Fruit fly (Drosophila melanogaster) whole organism, embryonic: ENCODE measurements around the gene IRSp53.
A peak's percentile ranks its signal among the peaks of the same experiment; 100 is the strongest.

ENCODE experiments used
- ATbp ChIP-seq: fragments of 200-800 bp; sonication (Bioruptor generic); optimal IDR thresholded peaks from 2 replicates; lab custom pipeline; 2017; ENCODE audit warnings: missing biosample characterization, mild to moderate bottlenecking, missing genetic modification characterization, missing genetic modification reagents
- Atf3 ChIP-seq: fragments of 200-800 bp; sonication (Bioruptor generic); optimal IDR thresholded peaks from 3 replicates; lab custom pipeline; 2016; ENCODE audit warnings: missing biosample characterization, missing genetic modification characterization
- Bgb ChIP-seq: fragments of 200-800 bp; sonication (Bioruptor generic); IDR thresholded peaks from 2 replicates; pipeline ENCODE4 v1.3.6; 2022; ENCODE audit warnings: missing biosample characterization, missing genetic modification characterization; ENCODE audit not compliant: partially characterized antibody
- CG10565 ChIP-seq: fragments of 200-800 bp; sonication (Bioruptor generic); optimal IDR thresholded peaks from 3 replicates; lab custom pipeline; 2016; ENCODE audit warnings: missing biosample characterization, mild to moderate bottlenecking, missing genetic modification characterization
- CG11247 ChIP-seq: fragments of 200-800 bp; sonication (Bioruptor generic); IDR thresholded peaks from 2 replicates; pipeline ENCODE4 v1.3.6; 2022; ENCODE audit warnings: missing biosample characterization, missing genetic modification characterization
- CG12071 ChIP-seq: fragments of 200-800 bp; sonication (Bioruptor generic); optimal IDR thresholded peaks from 3 replicates; lab custom pipeline; 2018; ENCODE audit warnings: missing biosample characterization, mild to moderate bottlenecking, missing genetic modification characterization
- CG12769 ChIP-seq: fragments of 200-800 bp; sonication (Bioruptor generic); optimal IDR thresholded peaks from 2 replicates; lab custom pipeline; 2019; ENCODE audit warnings: missing biosample characterization, mild to moderate bottlenecking, missing genetic modification characterization, moderate library complexity
- CG14710 ChIP-seq: fragments of 200-800 bp; sonication (Bioruptor generic); optimal IDR thresholded peaks from 3 replicates; lab custom pipeline; 2019; ENCODE audit warnings: missing biosample characterization, mild to moderate bottlenecking, missing genetic modification characterization, moderate library complexity
- CG15514 ChIP-seq: fragments of 200-800 bp; sonication (Bioruptor generic); optimal IDR thresholded peaks from 3 replicates; lab custom pipeline; 2017; ENCODE audit warnings: missing biosample characterization, missing genetic modification characterization, mild to moderate bottlenecking, moderate library complexity, missing genetic modification reagents
- CG1602 ChIP-seq: fragments of 200-800 bp; sonication (Bioruptor generic); optimal IDR thresholded peaks from 3 replicates; lab custom pipeline; 2016; ENCODE audit warnings: missing biosample characterization, missing genetic modification characterization
- CG18262 ChIP-seq: fragments of 200-800 bp; optimal IDR thresholded peaks from 3 replicates; lab custom pipeline; 2019; ENCODE audit warnings: missing biosample characterization, mild to moderate bottlenecking, missing genetic modification characterization, moderate library complexity
- CG18599 ChIP-seq: fragments of 200-800 bp; sonication (Bioruptor generic); optimal IDR thresholded peaks from 3 replicates; lab custom pipeline; 2017; ENCODE audit warnings: missing biosample characterization, missing genetic modification characterization, mild to moderate bottlenecking, moderate library complexity, missing genetic modification reagents
- CG2199 ChIP-seq: fragments of 200-800 bp; sonication (Bioruptor generic); IDR thresholded peaks from 3 replicates; pipeline ENCODE4 v1.3.6; 2022; ENCODE audit warnings: missing biosample characterization, missing genetic modification characterization
- CG2678 ChIP-seq: fragments of 200-800 bp; sonication (Bioruptor generic); optimal IDR thresholded peaks from 3 replicates; lab custom pipeline; 2019; ENCODE audit warnings: missing biosample characterization, mild to moderate bottlenecking, missing genetic modification characterization, moderate library complexity
- CG2889 ChIP-seq: fragments of 200-800 bp; sonication (Bioruptor generic); IDR thresholded peaks from 3 replicates; pipeline ENCODE4 v1.3.6; 2022; ENCODE audit warnings: missing biosample characterization, missing genetic modification characterization
- CG3163 ChIP-seq: fragments of 200-800 bp; sonication (Bioruptor generic); optimal IDR thresholded peaks from 3 replicates; lab custom pipeline; 2016; ENCODE audit warnings: missing biosample characterization, missing genetic modification characterization
- CG3281 ChIP-seq: fragments of 200-800 bp; sonication (Bioruptor generic); optimal IDR thresholded peaks from 3 replicates; lab custom pipeline; 2017; ENCODE audit warnings: missing biosample characterization, mild to moderate bottlenecking, missing genetic modification characterization
- CG6254 ChIP-seq: fragments of 200-800 bp; sonication (Bioruptor generic); optimal IDR thresholded peaks from 3 replicates; lab custom pipeline; 2017; ENCODE audit warnings: mild to moderate bottlenecking, missing biosample characterization, missing genetic modification reagents, missing genetic modification characterization
- CG6813 ChIP-seq: fragments of 200-800 bp; sonication (Bioruptor generic); optimal IDR thresholded peaks from 2 replicates; lab custom pipeline; 2017; ENCODE audit warnings: missing biosample characterization, missing genetic modification characterization, mild to moderate bottlenecking, moderate library complexity, missing genetic modification reagents
- CG7357 ChIP-seq: fragments of 200-800 bp; sonication (Bioruptor generic); IDR thresholded peaks from 3 replicates; pipeline ENCODE4 v1.3.6; 2022; ENCODE audit warnings: missing biosample characterization, missing genetic modification characterization
- CG7786 ChIP-seq: fragments of 200-800 bp; sonication (Bioruptor generic); optimal IDR thresholded peaks from 2 replicates; lab custom pipeline; 2016; ENCODE audit warnings: missing biosample characterization, missing genetic modification characterization
- CG8290 ChIP-seq, 3 experiments: fragments of 200-800 bp; sonication (Bioruptor generic); optimal IDR thresholded peaks; 2 replicates each; lab custom pipeline; 2016 to 2019; ENCODE audit warnings: missing biosample characterization in 3 of 3, missing genetic modification characterization in 3 of 3, mild to moderate bottlenecking in 2 of 3, moderate library complexity in 1 of 3
- CG8765 ChIP-seq: fragments of 200-800 bp; sonication (Bioruptor generic); IDR thresholded peaks from 2 replicates; pipeline ENCODE4 v1.3.6; 2022; ENCODE audit warnings: missing biosample characterization, missing genetic modification characterization
- Dbx ChIP-seq: fragments of 200-800 bp; sonication (Bioruptor generic); IDR thresholded peaks from 3 replicates; pipeline ENCODE4 v1.3.6; 2022; ENCODE audit warnings: missing biosample characterization, missing genetic modification characterization
- Fer1 ChIP-seq: fragments of 200-800 bp; sonication (Bioruptor generic); optimal IDR thresholded peaks from 2 replicates; lab custom pipeline; 2017; ENCODE audit warnings: missing biosample characterization, mild to moderate bottlenecking, missing genetic modification characterization
- HHEX ChIP-seq: fragments of 200-800 bp; sonication (Bioruptor generic); optimal IDR thresholded peaks from 3 replicates; lab custom pipeline; 2017; ENCODE audit warnings: missing biosample characterization, mild to moderate bottlenecking, missing genetic modification characterization, missing genetic modification reagents
- Hmr ChIP-seq: fragments of 200-800 bp; sonication (Bioruptor generic); optimal IDR thresholded peaks from 3 replicates; lab custom pipeline; 2017; ENCODE audit warnings: mild to moderate bottlenecking, missing biosample characterization, missing genetic modification reagents, missing genetic modification characterization
- Med ChIP-seq: fragments of 200-800 bp; sonication (Bioruptor generic); peaks from one replicate; lab custom pipeline; 2016; ENCODE audit warnings: missing biosample characterization, missing genetic modification characterization, mild to moderate bottlenecking, inconsistent platforms, moderate library complexity
- Meics ChIP-seq: fragments of 200-800 bp; sonication (Bioruptor generic); optimal IDR thresholded peaks from 2 replicates; lab custom pipeline; 2017; ENCODE audit warnings: missing biosample characterization, mild to moderate bottlenecking, missing genetic modification characterization
- NC2β ChIP-seq: fragments of 200-800 bp; sonication (Bioruptor generic); optimal IDR thresholded peaks from 2 replicates; lab custom pipeline; 2016; ENCODE audit warnings: missing biosample characterization, missing genetic modification characterization
- NK7.1 ChIP-seq: fragments of 200-800 bp; sonication (Bioruptor generic); optimal IDR thresholded peaks from 3 replicates; lab custom pipeline; 2016; ENCODE audit warnings: missing biosample characterization, missing genetic modification characterization
- Oli ChIP-seq: fragments of 200-800 bp; sonication (Bioruptor generic); optimal IDR thresholded peaks from 2 replicates; lab custom pipeline; 2018; ENCODE audit warnings: missing biosample characterization, mild to moderate bottlenecking, missing genetic modification characterization, moderate library complexity
- PHDP ChIP-seq: fragments of 200-800 bp; sonication (Bioruptor generic); optimal IDR thresholded peaks from 3 replicates; lab custom pipeline; 2018; ENCODE audit warnings: missing biosample characterization, mild to moderate bottlenecking, missing genetic modification characterization, moderate library complexity
- Scr ChIP-seq: fragments of 200-800 bp; sonication (Bioruptor generic); IDR thresholded peaks from 2 replicates; pipeline ENCODE4 v1.3.6; 2022; ENCODE audit warnings: missing biosample characterization, missing genetic modification characterization; ENCODE audit not compliant: partially characterized antibody
- Six4 ChIP-seq: fragments of 200-800 bp; sonication (Bioruptor generic); optimal IDR thresholded peaks from 2 replicates; lab custom pipeline; 2016; ENCODE audit warnings: missing biosample characterization, missing genetic modification characterization
- Tbp ChIP-seq: fragments of >200 bp; optimal IDR thresholded peaks from 2 replicates; lab custom pipeline; 2018; ENCODE audit warnings: missing biosample characterization, missing genetic modification characterization
- aop ChIP-seq: fragments of 200-800 bp; sonication (Bioruptor generic); IDR thresholded peaks from 2 replicates; pipeline ENCODE4 v1.3.6; 2022; ENCODE audit warnings: missing biosample characterization, missing genetic modification characterization
- az2 ChIP-seq: fragments of 200-800 bp; sonication (Bioruptor generic); optimal IDR thresholded peaks from 3 replicates; lab custom pipeline; 2016; ENCODE audit warnings: missing biosample characterization, missing genetic modification characterization
- caup ChIP-seq: fragments of 200-800 bp; sonication (Bioruptor generic); optimal IDR thresholded peaks from 3 replicates; lab custom pipeline; 2017; ENCODE audit warnings: missing biosample characterization, mild to moderate bottlenecking, missing genetic modification characterization, moderate library complexity; ENCODE audit not compliant: severe bottlenecking
- dm ChIP-seq: fragments of 200-800 bp; sonication (Bioruptor generic); optimal IDR thresholded peaks from 3 replicates; lab custom pipeline; 2016; ENCODE audit warnings: missing biosample characterization, missing genetic modification characterization
- dpn ChIP-seq, 2 experiments: fragments of 200-800 bp; sonication (Bioruptor generic); optimal IDR thresholded peaks; 3 replicates each; lab custom pipeline; 2016; ENCODE audit warnings: missing biosample characterization in 2 of 2, missing genetic modification characterization in 2 of 2
- gce ChIP-seq: fragments of 200-800 bp; sonication (Bioruptor generic); IDR thresholded peaks from 3 replicates; pipeline ENCODE4 v1.3.6; 2022; ENCODE audit warnings: missing biosample characterization, missing genetic modification characterization
- gcm2 ChIP-seq: fragments of 200-800 bp; sonication (Bioruptor generic); optimal IDR thresholded peaks from 2 replicates; lab custom pipeline; 2016; ENCODE audit warnings: missing biosample characterization, missing genetic modification characterization
- jumu ChIP-seq: fragments of 200-800 bp; sonication (Bioruptor generic); optimal IDR thresholded peaks from 3 replicates; lab custom pipeline; 2016; ENCODE audit warnings: missing biosample characterization, missing genetic modification characterization
- lab ChIP-seq: fragments of 200-800 bp; sonication (Bioruptor generic); optimal IDR thresholded peaks from 3 replicates; lab custom pipeline; 2017; ENCODE audit warnings: missing biosample characterization, missing genetic modification characterization, mild to moderate bottlenecking, moderate library complexity, missing genetic modification reagents
- nmo ChIP-seq: fragments of 200-800 bp; sonication (Bioruptor generic); optimal IDR thresholded peaks from 2 replicates; lab custom pipeline; 2018; ENCODE audit warnings: missing biosample characterization, mild to moderate bottlenecking, missing genetic modification characterization, moderate library complexity
- repo ChIP-seq: fragments of 200-800 bp; sonication (Bioruptor generic); optimal IDR thresholded peaks from 2 replicates; lab custom pipeline; 2016; ENCODE audit warnings: missing biosample characterization, missing genetic modification characterization
- scrt ChIP-seq: fragments of 200-800 bp; sonication (Bioruptor generic); optimal IDR thresholded peaks from 2 replicates; lab custom pipeline; 2018; ENCODE audit warnings: missing biosample characterization, mild to moderate bottlenecking, missing genetic modification characterization, moderate library complexity
- sens ChIP-seq: fragments of 200-800 bp; sonication (Bioruptor generic); peaks from one replicate; lab custom pipeline; 2016; ENCODE audit warnings: missing biosample characterization, missing genetic modification characterization
- sna ChIP-seq: fragments of 200-800 bp; sonication (Bioruptor generic); IDR thresholded peaks from 2 replicates; pipeline ENCODE4 v1.3.6; 2022; ENCODE audit warnings: missing biosample characterization, missing genetic modification characterization; ENCODE audit not compliant: partially characterized antibody
- tgo ChIP-seq: fragments of 200-800 bp; sonication (Bioruptor generic); IDR thresholded peaks from 3 replicates; pipeline ENCODE4 v1.3.6; 2022; ENCODE audit warnings: missing biosample characterization, missing genetic modification characterization
- usp ChIP-seq: fragments of >200 bp; optimal IDR thresholded peaks from 2 replicates; lab custom pipeline; 2017; ENCODE audit warnings: missing biosample characterization, missing genetic modification characterization

The IRSp53 gene

DNA sequence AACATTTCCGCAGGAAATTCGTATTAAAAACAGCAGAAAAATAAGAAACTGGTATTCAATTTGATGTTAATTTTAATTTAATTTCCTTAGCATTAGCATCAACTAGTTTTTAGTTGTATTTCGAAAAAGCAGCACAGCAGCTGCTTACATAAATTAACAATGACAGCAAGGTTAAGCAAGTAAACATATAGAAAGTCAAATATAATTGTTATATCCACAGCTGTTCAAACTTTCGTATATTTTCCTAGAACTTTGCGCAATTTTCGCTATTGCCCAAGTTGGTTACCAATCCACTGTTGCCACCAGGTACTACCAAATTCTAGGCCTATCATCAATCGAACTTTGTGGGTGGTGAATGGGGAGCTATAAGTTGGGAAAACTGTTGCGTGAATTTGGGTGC is 54.2 kb downstream of the IRSp53 start:
- no peak for TF ChIP-seq Bgb (GFP tag; lab: Robert Waterston, UW)
- TF ChIP-seq repo: no peak
- TF ChIP-seq caup (GFP tag; lab: Kevin White, UChicago): no peak
- TF ChIP-seq scrt (GFP tag; lab: Kevin White, UChicago): peak; percentile 21
- no peak for TF ChIP-seq CG10565
- TF ChIP-seq Hmr: peak; percentile 45
- peak; percentile 56 for TF ChIP-seq lab (GFP tag; lab: Kevin White, UChicago)
- no peak for TF ChIP-seq jumu
- no peak for TF ChIP-seq gce (GFP tag; lab: Robert Waterston, UW)
- no peak for TF ChIP-seq CG2889 (GFP tag; lab: Robert Waterston, UW)
- peak; percentile 24 for TF ChIP-seq PHDP (tag; lab: Kevin White, UChicago)
- peak; percentile 35 for TF ChIP-seq Meics (GFP tag; lab: Kevin White, UChicago)
- no peak for TF ChIP-seq CG6254 (GFP tag; lab: Kevin White, UChicago)
- peak; percentile 12 for TF ChIP-seq CG18599 (GFP tag; lab: Kevin White, UChicago)
- TF ChIP-seq CG8290 (GFP tag; optimal IDR thresholded peaks at IDR 0.05; lab: Kevin White, UChicago): no peak
- TF ChIP-seq CG8290 (tag; optimal IDR thresholded peaks at IDR 0.05; lab: Kevin White, UChicago): peak in 1 of 2 experiments; percentile 42
- TF ChIP-seq HHEX (GFP tag; lab: Kevin White, UChicago): peak; percentile 2
- TF ChIP-seq CG12769: peak; percentile 26
- peak; percentile 22 for TF ChIP-seq CG12071 (GFP tag; lab: Kevin White, UChicago)
- no peak for TF ChIP-seq CG7357
- TF ChIP-seq CG6813 (GFP tag; lab: Kevin White, UChicago): peak; percentile 15
- TF ChIP-seq Med (GFP tag; lab: Kevin White, UChicago): peak; percentile 55
- TF ChIP-seq tgo (GFP tag; lab: Robert Waterston, UW): no peak
- no peak for TF ChIP-seq CG18262 (tag; lab: Kevin White, UChicago)
- no peak for TF ChIP-seq CG7786
- peak; percentile 19 for TF ChIP-seq CG2678 (tag; lab: Kevin White, UChicago)
- peak; percentile 19 for TF ChIP-seq CG15514 (GFP tag; lab: Kevin White, UChicago)
- peak; percentile 29 for TF ChIP-seq CG3281
- peak; percentile 46 for TF ChIP-seq sens (GFP tag; lab: Kevin White, UChicago)
- TF ChIP-seq CG11247: 0 out of 2 replicates have a peak, but pooled peaks have one; percentile 7
- peak; percentile 31 for TF ChIP-seq Fer1 (GFP tag; lab: Kevin White, UChicago)
- no peak for TF ChIP-seq NK7.1 (GFP tag; lab: Kevin White, UChicago)
- no peak for TF ChIP-seq NC2β
- no peak for TF ChIP-seq Atf3 (GFP tag; lab: Kevin White, UChicago)
- no peak for TF ChIP-seq az2 (GFP tag; lab: Kevin White, UChicago)
- TF ChIP-seq ATbp (GFP tag; lab: Kevin White, UChicago): peak; percentile 10
- TF ChIP-seq CG8765: no peak

DNA sequence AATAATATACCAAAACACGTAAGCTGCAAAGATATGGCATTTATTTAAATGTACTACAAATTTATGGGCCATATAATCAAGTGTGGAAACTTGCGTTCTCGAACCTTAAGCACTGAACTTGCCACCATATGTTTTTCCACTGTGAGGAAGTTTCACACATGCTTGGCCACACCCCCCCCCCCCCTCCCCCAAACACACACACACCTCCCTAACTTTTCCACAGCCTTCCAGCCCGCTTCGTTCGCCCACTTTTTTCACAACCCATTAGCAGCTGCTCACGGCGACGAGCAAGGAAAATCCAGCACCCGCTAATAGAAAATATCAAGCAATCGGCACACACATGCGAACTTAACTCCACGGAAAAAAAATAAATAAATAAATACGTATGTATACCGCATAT is 59.4 kb downstream of the IRSp53 start:
- no peak for TF ChIP-seq Six4
- TF ChIP-seq usp (GFP tag; lab: Kevin White, UChicago): no peak
- no peak for TF ChIP-seq CG1602 (GFP tag; lab: Kevin White, UChicago)
- TF ChIP-seq Dbx (GFP tag; lab: Robert Waterston, UW): no peak
- no peak for TF ChIP-seq Tbp (GFP tag; lab: Kevin White, UChicago)
- TF ChIP-seq gcm2 (GFP tag; lab: Kevin White, UChicago): no peak
- no peak for TF ChIP-seq CG14710
- no peak for TF ChIP-seq nmo (GFP tag; lab: Kevin White, UChicago)
- TF ChIP-seq Oli (tag; lab: Kevin White, UChicago): no peak
- TF ChIP-seq Scr (GFP tag; lab: Robert Waterston, UW): no peak
- no peak for TF ChIP-seq sna
- no peak for TF ChIP-seq dm (GFP tag; lab: Kevin White, UChicago)
- peak; percentile 11 for TF ChIP-seq lab (GFP tag; lab: Kevin White, UChicago)
- TF ChIP-seq CG3163 (GFP tag; lab: Kevin White, UChicago): no peak
- TF ChIP-seq CG2199 (GFP tag; lab: Robert Waterston, UW): 0 out of 3 replicates have a peak, but pooled peaks have one; percentile 15
- no peak for TF ChIP-seq dpn (GFP tag; optimal IDR thresholded peaks at IDR 0.05; lab: Kevin White, UChicago)
- TF ChIP-seq aop: 0 out of 2 replicates have a peak, but pooled peaks have one; percentile 5
